Fruit fly (Drosophila melanogaster): ENCODE data around the gene Akap200.

The Akap200 gene

dm6 chr2L:8473448-8473847, 58.0 kb downstream of the Akap200 start (continued):
- TF ChIP-seq dan (GFP tag; IDR thresholded peaks at IDR 0.05) (no peak), lola (GFP tag; optimal IDR thresholded peaks at IDR 0.05) (peak in 1 of 3 experiments; percentile 63), Hmr (GFP tag; optimal IDR thresholded peaks at IDR 0.05) (no peak), chm (GFP tag; IDR thresholded peaks at IDR 0.05) (peak; percentile 54; the same call in 1 of the 2 replicates), Ada2b (GFP tag; IDR thresholded peaks at IDR 0.05) (no peak), Fer2 (tag; optimal IDR thresholded peaks at IDR 0.05) (no peak), onecut (GFP tag; IDR thresholded peaks at IDR 0.05) (0 out of 2 replicates have a peak, but pooled peaks have one; percentile 6), kay (GFP tag; optimal IDR thresholded peaks at IDR 0.05) (no peak), CG7271 (tag; optimal IDR thresholded peaks at IDR 0.05) (no peak), Hr78 (GFP tag; optimal IDR thresholded peaks at IDR 0.05) (no peak), CG4820 (GFP tag; optimal IDR thresholded peaks at IDR 0.05) (peak; percentile 35), CG3847 (GFP tag; IDR thresholded peaks at IDR 0.05) (peak; percentile 55), Dip2 (GFP tag; IDR thresholded peaks at IDR 0.05) (no peak), odd (GFP tag; optimal IDR thresholded peaks at IDR 0.05) (no peak), CG2875 (GFP tag; optimal IDR thresholded peaks at IDR 0.05) (peak; percentile 28), CG8478 (optimal IDR thresholded peaks at IDR 0.05) (no peak), esg (GFP tag; conservative IDR thresholded peaks at IDR 0.05) (peak; percentile 38; the same call in 1 of the 2 replicates), Hey (tag; optimal IDR thresholded peaks at IDR 0.05) (no peak), CG16863 (GFP tag; optimal IDR thresholded peaks at IDR 0.05) (no peak), HLH3B (GFP tag; IDR thresholded peaks at IDR 0.05) (peak; percentile 36; the same call in 1 of the 2 replicates), CG42726 (GFP tag; IDR thresholded peaks at IDR 0.05; ENCODE audit: partially characterized antibody) (no peak), bab2 (GFP tag; optimal IDR thresholded peaks at IDR 0.05) (peak; percentile 56), CG2678 (tag; optimal IDR thresholded peaks at IDR 0.05) (peak; percentile 73), pnt (GFP tag; optimal IDR thresholded peaks at IDR 0.05) (no peak), Taf1 (GFP tag; IDR thresholded peaks at IDR 0.05) (no peak), ranshi (GFP tag; IDR thresholded peaks at IDR 0.05) (peak; percentile 30; the same call in 1 of the 2 replicates), CG12659 (GFP tag; optimal IDR thresholded peaks at IDR 0.05) (no peak), CG3838 (GFP tag; optimal IDR thresholded peaks at IDR 0.05) (no peak), CG9609 (GFP tag; optimal IDR thresholded peaks at IDR 0.05) (no peak), pb (GFP tag; optimal IDR thresholded peaks at IDR 0.05) (no peak), mirr (GFP tag; optimal IDR thresholded peaks at IDR 0.05) (no peak), Lpt (GFP tag; optimal IDR thresholded peaks at IDR 0.05) (no peak), CG11504 (tag; optimal IDR thresholded peaks at IDR 0.05) (peak; percentile 42), nom (GFP tag; optimal IDR thresholded peaks at IDR 0.05) (peak; percentile 77), CG6175 (GFP tag; IDR thresholded peaks at IDR 0.05) (no peak), toy (GFP tag; IDR thresholded peaks at IDR 0.05) (no peak), gce (GFP tag; IDR thresholded peaks at IDR 0.05) (peak; percentile 61; the same call in 1 of the 3 replicates), tgo (GFP tag; IDR thresholded peaks at IDR 0.05) (peak; percentile 73), Ptx1 (GFP tag; IDR thresholded peaks at IDR 0.05) (peak; percentile 73; the same call in 1 of the 2 replicates), CG8924 (tag; optimal IDR thresholded peaks at IDR 0.05) (peak; percentile 22), gt (GFP tag; IDR thresholded peaks at IDR 0.05) (no peak; the same call in 1 of the 2 replicates), Stat92E (GFP tag; optimal IDR thresholded peaks at IDR 0.05) (no peak), corto (GFP tag; optimal IDR thresholded peaks at IDR 0.05) (no peak), inv (GFP tag; IDR thresholded peaks at IDR 0.05; ENCODE audit: partially characterized antibody) (no peak), lab (GFP tag; optimal IDR thresholded peaks at IDR 0.05) (peak; percentile 76), CG7963 (GFP tag; IDR thresholded peaks at IDR 0.05; ENCODE audit: partially characterized antibody) (no peak), lilli (GFP tag; optimal IDR thresholded peaks at IDR 0.05) (peak; percentile 33), GATAe (GFP tag; conservative IDR thresholded peaks at IDR 0.05) (no peak), abd-A (tag; optimal IDR thresholded peaks at IDR 0.05) (no peak), Dip3 (GFP tag; optimal IDR thresholded peaks at IDR 0.05) (no peak), Antp (GFP tag; optimal IDR thresholded peaks at IDR 0.05) (no peak)

Measured in whole organism, embryonic.